Fruit fly (Drosophila melanogaster): Measurements from ENCODE around the gene Hyls1.

Hyls1 gene

DNA sequence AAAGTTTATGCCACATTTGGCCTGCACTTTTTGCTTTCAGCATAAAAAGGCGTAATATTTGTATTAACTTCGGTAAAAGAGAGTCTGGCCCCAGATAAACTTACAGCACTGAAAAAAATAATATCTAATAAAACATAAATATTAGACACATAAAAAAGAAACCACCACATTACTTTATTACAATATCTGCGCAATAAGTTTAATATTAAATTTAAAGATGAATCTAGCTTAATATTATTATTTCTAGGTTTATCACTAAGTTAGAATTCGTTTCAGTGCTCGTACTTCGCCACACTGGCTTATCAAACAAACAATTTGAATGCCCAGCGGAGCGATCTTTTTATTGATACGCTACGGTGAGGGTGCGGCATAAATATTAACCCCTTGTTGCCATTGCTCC is 5.4 kb upstream of the Hyls1 start (continued):
- TF ChIP-seq ato (GFP tag; IDR thresholded peaks at IDR 0.05; ENCODE audit: partially characterized antibody) (no peak), Fer3 (tag; optimal IDR thresholded peaks at IDR 0.05) (peak; percentile 17), luna (GFP tag; optimal IDR thresholded peaks at IDR 0.05) (no peak), sna (GFP tag; IDR thresholded peaks at IDR 0.05; ENCODE audit: partially characterized antibody) (no peak), Nf-YC (tag; optimal IDR thresholded peaks at IDR 0.05) (no peak), tna (GFP tag; IDR thresholded peaks at IDR 0.05; ENCODE audit: partially characterized antibody) (no peak), D (optimal IDR thresholded peaks at IDR 0.05) (no peak), D (GFP tag; optimal IDR thresholded peaks at IDR 0.05) (no peak), CG4424 (GFP tag; optimal IDR thresholded peaks at IDR 0.05) (peak; percentile 10), Hmx (GFP tag; optimal IDR thresholded peaks at IDR 0.05) (no peak), CG18011 (GFP tag; optimal IDR thresholded peaks at IDR 0.05) (no peak), Oaz (GFP tag; IDR thresholded peaks at IDR 0.05) (no peak), CG7372 (GFP tag; IDR thresholded peaks at IDR 0.05) (no peak), Ssrp (tag; optimal IDR thresholded peaks at IDR 0.05) (peak; percentile 1), nau (GFP tag; optimal IDR thresholded peaks at IDR 0.05) (no peak), CG11504 (tag; optimal IDR thresholded peaks at IDR 0.05) (no peak), CG8478 (optimal IDR thresholded peaks at IDR 0.05) (no peak), CG15601 (tag; optimal IDR thresholded peaks at IDR 0.05) (peak; percentile 27), Hsf (GFP tag; optimal IDR thresholded peaks at IDR 0.05) (no peak), Atf3 (GFP tag; optimal IDR thresholded peaks at IDR 0.05) (no peak), dimm (GFP tag; IDR thresholded peaks at IDR 0.05) (no peak), gsb (GFP tag; IDR thresholded peaks at IDR 0.05) (no peak), wdn (GFP tag; IDR thresholded peaks at IDR 0.05) (no peak), dan (GFP tag; IDR thresholded peaks at IDR 0.05) (no peak), Ada2b (GFP tag; IDR thresholded peaks at IDR 0.05) (no peak), CG7928 (GFP tag; optimal IDR thresholded peaks at IDR 0.05) (no peak), org-1 (GFP tag; optimal IDR thresholded peaks at IDR 0.05) (no peak), lbe (GFP tag; optimal IDR thresholded peaks at IDR 0.05) (no peak), CG17385 (GFP tag; optimal IDR thresholded peaks at IDR 0.05) (peak; percentile 5), CG1792 (GFP tag; optimal IDR thresholded peaks at IDR 0.05) (no peak), Sox102F (GFP tag; optimal IDR thresholded peaks at IDR 0.05) (peak; percentile 64), CG8388 (GFP tag; optimal IDR thresholded peaks at IDR 0.05) (peak; percentile 37), Sry-β (GFP tag; optimal IDR thresholded peaks at IDR 0.05) (no peak), Poxn (GFP tag; IDR thresholded peaks at IDR 0.05) (no peak), CG18262 (tag; optimal IDR thresholded peaks at IDR 0.05) (peak; percentile 56), Hr51 (GFP tag; optimal IDR thresholded peaks at IDR 0.05) (peak in 1 of 2 experiments; percentile 34), tgo (GFP tag; IDR thresholded peaks at IDR 0.05) (peak; percentile 41; the same call in 1 of the 3 replicates), nmo (GFP tag; optimal IDR thresholded peaks at IDR 0.05) (peak; percentile 23), Camta (GFP tag; optimal IDR thresholded peaks at IDR 0.05) (no peak), tap (tag; optimal IDR thresholded peaks at IDR 0.05) (peak; percentile 9), CG10321 (GFP tag; IDR thresholded peaks at IDR 0.05) (no peak), Bgb (GFP tag; IDR thresholded peaks at IDR 0.05; ENCODE audit: partially characterized antibody) (no peak), amos (GFP tag; IDR thresholded peaks at IDR 0.05; ENCODE audit: partially characterized antibody) (no peak), Abd-B (GFP tag; optimal IDR thresholded peaks at IDR 0.05) (no peak), Atf6 (GFP tag; IDR thresholded peaks at IDR 0.05) (no peak), CG6683 (GFP tag; optimal IDR thresholded peaks at IDR 0.05) (no peak), CG14860 (GFP tag; IDR thresholded peaks at IDR 0.05; ENCODE audit: partially characterized antibody) (no peak), CG4404 (GFP tag; IDR thresholded peaks at IDR 0.05) (no peak), trh (GFP tag; optimal IDR thresholded peaks at IDR 0.05) (no peak), fd102C (GFP tag; optimal IDR thresholded peaks at IDR 0.05) (no peak), CG14710 (tag; optimal IDR thresholded peaks at IDR 0.05) (peak; percentile 32)
